Fruit fly (Drosophila melanogaster): ENCODE results near the gene ValRS-m.

ValRS-m gene

DNA sequence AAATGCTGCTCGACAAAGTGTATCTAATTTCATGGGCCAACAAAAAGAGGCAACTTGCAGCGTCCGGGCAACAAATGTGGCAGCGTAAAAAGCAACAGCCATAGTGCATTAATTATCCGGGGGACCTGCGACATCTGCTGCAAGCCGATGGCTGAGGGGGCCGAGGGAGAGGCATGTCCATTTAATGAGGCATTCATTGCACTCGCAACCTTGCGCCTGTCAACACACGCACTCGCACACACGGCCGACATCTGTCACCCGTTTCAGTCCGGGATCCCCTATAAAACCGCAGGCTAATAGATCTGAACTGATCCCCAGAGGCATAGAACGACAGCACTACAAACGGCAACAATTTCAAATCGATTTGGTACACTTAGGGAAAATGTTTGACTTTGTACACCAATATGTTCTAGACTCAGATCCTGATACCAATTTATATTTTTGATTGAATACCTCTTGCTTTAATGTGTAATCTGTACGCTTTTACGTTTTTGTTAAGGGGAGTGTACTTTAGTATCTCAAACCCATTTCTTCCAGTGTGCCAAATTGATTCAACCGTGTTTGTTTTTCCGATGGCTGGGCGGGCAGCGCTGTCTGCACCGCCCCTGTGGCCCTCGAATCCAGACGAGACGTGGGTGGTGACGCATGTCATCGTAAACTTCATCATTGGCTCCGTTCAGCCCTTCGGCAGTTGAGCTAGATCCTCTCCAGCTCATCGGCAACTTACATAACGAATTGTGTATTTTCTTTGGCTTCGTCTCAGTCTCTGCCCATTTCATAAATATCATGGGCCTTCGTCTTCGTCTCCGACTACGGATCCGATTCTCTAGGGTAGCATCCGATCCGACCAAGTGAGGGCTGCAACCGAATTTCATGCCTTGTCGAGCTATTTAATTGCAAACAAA, 47.2 kb upstream of the ValRS-m start (continued):
- TF ChIP-seq Side (GFP tag; optimal IDR thresholded peaks at IDR 0.05): peak; percentile 81
- peak; percentile 85 for TF ChIP-seq croc (GFP tag; conservative IDR thresholded peaks at IDR 0.05)
- peak; percentile 78 for TF ChIP-seq en (GFP tag; optimal IDR thresholded peaks at IDR 0.05)
- no peak for TF ChIP-seq pfk (GFP tag; optimal IDR thresholded peaks at IDR 0.05)
- TF ChIP-seq kah (GFP tag; optimal IDR thresholded peaks at IDR 0.05): no peak
- peak; percentile 89 for TF ChIP-seq dmrt11E (tag; optimal IDR thresholded peaks at IDR 0.05)
- TF ChIP-seq CG6813 (GFP tag; optimal IDR thresholded peaks at IDR 0.05): peak; percentile 79
- peak; percentile 34 for TF ChIP-seq disco-r (GFP tag; optimal IDR thresholded peaks at IDR 0.05)
- TF ChIP-seq CoRest (tag; optimal IDR thresholded peaks at IDR 0.05): peak; percentile 71
- TF ChIP-seq Dll (GFP tag; IDR thresholded peaks at IDR 0.05; ENCODE audit: partially characterized antibody): no peak
- TF ChIP-seq Hmx (GFP tag; optimal IDR thresholded peaks at IDR 0.05): peak; percentile 38
- TF ChIP-seq Hr3 (GFP tag; optimal IDR thresholded peaks at IDR 0.05): peak; percentile 59
- TF ChIP-seq shn (GFP tag; optimal IDR thresholded peaks at IDR 0.05): peak; percentile 46
- peak; percentile 63 for TF ChIP-seq bcd (GFP tag; optimal IDR thresholded peaks at IDR 0.05)
- TF ChIP-seq GATAe (GFP tag; conservative IDR thresholded peaks at IDR 0.05): no peak
- TF ChIP-seq cato (GFP tag; optimal IDR thresholded peaks at IDR 0.05; ENCODE audit: borderline replicate concordance): peak; percentile 42
- TF ChIP-seq Hr78 (GFP tag; optimal IDR thresholded peaks at IDR 0.05): peak in 1 of 2 experiments; percentile 53
- TF ChIP-seq CG16863 (GFP tag; optimal IDR thresholded peaks at IDR 0.05): peak; percentile 76
- peak; percentile 55 for TF ChIP-seq tx (GFP tag; optimal IDR thresholded peaks at IDR 0.05)
- peak; percentile 55; the same call in 1 of the 2 replicates for TF ChIP-seq klu (GFP tag; IDR thresholded peaks at IDR 0.05)
- TF ChIP-seq Meics (GFP tag; optimal IDR thresholded peaks at IDR 0.05): no peak
- TF ChIP-seq CG2199 (GFP tag; IDR thresholded peaks at IDR 0.05): peak; percentile 85; the same call in 2 of the 3 replicates
- no peak for TF ChIP-seq pita (GFP tag; optimal IDR thresholded peaks at IDR 0.05)
- TF ChIP-seq Max (GFP tag; optimal IDR thresholded peaks at IDR 0.05): peak; percentile 63
- TF ChIP-seq CG13296 (GFP tag; optimal IDR thresholded peaks at IDR 0.05): no peak
- TF ChIP-seq CG33213 (GFP tag; optimal IDR thresholded peaks at IDR 0.05): peak; percentile 73
- TF ChIP-seq CG14014 (GFP tag; IDR thresholded peaks at IDR 0.05): peak; percentile 27; the same call in 1 of the 2 replicates
- no peak for TF ChIP-seq cg (GFP tag; optimal IDR thresholded peaks at IDR 0.05)
- no peak for TF ChIP-seq pros (GFP tag; optimal IDR thresholded peaks at IDR 0.05)
- no peak for TF ChIP-seq Dref (GFP tag; IDR thresholded peaks at IDR 0.05)
- peak; percentile 34 for TF ChIP-seq lab (GFP tag; optimal IDR thresholded peaks at IDR 0.05)
- peak; percentile 85 for TF ChIP-seq jumu (GFP tag; optimal IDR thresholded peaks at IDR 0.05)
- peak; percentile 56 for TF ChIP-seq Atf-2 (GFP tag; optimal IDR thresholded peaks at IDR 0.05)
- peak; percentile 54 for TF ChIP-seq nerfin-1 (tag; optimal IDR thresholded peaks at IDR 0.05)
- peak; percentile 60 for TF ChIP-seq CG14441 (GFP tag; IDR thresholded peaks at IDR 0.05)
- TF ChIP-seq prd (optimal IDR thresholded peaks at IDR 0.05): no peak
- TF ChIP-seq prd (GFP tag; IDR thresholded peaks at IDR 0.05): peak; percentile 90
- peak; percentile 89 for TF ChIP-seq ac (GFP tag; optimal IDR thresholded peaks at IDR 0.05)
- peak; percentile 74; the same call in 2 of the 3 replicates for TF ChIP-seq H15 (GFP tag; IDR thresholded peaks at IDR 0.05)
- TF ChIP-seq CG4707 (GFP tag; optimal IDR thresholded peaks at IDR 0.05): no peak
- no peak for TF ChIP-seq hkb (optimal IDR thresholded peaks at IDR 0.05)
- peak; percentile 80 for TF ChIP-seq hkb (GFP tag; IDR thresholded peaks at IDR 0.05)
- peak; percentile 72 for TF ChIP-seq Mrtf (GFP tag; IDR thresholded peaks at IDR 0.05)
- no peak for TF ChIP-seq CG17912 (GFP tag; optimal IDR thresholded peaks at IDR 0.05)
- peak; percentile 91 for TF ChIP-seq dan (GFP tag; IDR thresholded peaks at IDR 0.05)
- TF ChIP-seq grn (GFP tag; optimal IDR thresholded peaks at IDR 0.05): no peak
- TF ChIP-seq ap (GFP tag; IDR thresholded peaks at IDR 0.05): peak; percentile 63
- TF ChIP-seq CG14050 (GFP tag; IDR thresholded peaks at IDR 0.05): peak; percentile 15; the same call in 1 of the 3 replicates
- TF ChIP-seq NfI (GFP tag; optimal IDR thresholded peaks at IDR 0.05): no peak

Data from whole organism, embryonic.